Fruit fly (Drosophila melanogaster): ENCODE data around the gene CG4267.

Gene CG4267

DNA sequence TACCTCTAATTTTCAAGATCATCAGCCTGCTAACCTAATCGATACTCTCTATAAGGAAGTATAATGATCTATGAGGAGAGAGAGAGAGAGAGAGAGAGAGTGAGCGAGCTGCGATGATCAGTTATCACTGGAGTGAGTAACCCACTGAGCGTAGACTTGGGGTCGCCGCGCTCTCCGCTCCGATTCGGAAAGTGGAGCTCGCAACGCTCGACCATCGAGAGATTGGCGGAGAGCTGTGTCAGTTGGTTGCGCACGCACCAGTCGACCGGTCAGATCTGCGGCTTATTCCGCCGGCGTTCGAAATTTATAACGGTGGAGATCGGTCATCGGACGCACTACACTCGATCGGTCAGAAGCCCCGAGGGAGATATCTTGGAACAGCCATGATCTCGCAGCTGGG is at the start of gene CG4267:
Gene CG4267, plus strand, starts transcription at position 240 of the 400 bp plus-strand sequence.
- TF ChIP-seq ovo (GFP tag; optimal IDR thresholded peaks at IDR 0.05) (peak; percentile 27), CG7045 (GFP tag; optimal IDR thresholded peaks at IDR 0.05) (no peak)

DNA sequence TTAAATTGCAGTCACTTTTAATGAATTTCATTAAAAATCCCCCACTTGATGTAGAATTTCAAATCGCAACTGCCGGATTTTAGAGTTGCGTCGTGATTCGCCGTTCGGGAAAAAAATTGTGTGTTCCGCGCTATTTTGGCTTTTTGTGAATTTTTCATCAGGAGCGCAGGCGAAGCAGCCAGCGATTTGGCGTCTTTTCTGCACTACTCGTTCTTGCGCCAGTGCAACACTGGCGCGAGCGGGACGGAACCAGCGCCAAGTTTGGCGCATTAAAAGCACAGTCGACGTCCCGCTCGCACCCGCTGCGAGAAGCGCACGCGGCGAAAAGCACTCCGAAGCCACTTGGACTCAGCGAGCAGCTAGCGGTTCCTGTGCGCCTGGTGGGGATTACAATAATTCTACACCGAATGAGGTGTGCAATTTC is 48.8 kb upstream of the CG4267 start:
- peak; percentile 85 for TF ChIP-seq bab1 (GFP tag; optimal IDR thresholded peaks at IDR 0.05)
- peak; percentile 16 for TF ChIP-seq CG33017 (tag; optimal IDR thresholded peaks at IDR 0.05)
- TF ChIP-seq CG11617 (GFP tag; optimal IDR thresholded peaks at IDR 0.05), result peak; percentile 43
- peak; percentile 92 for TF ChIP-seq tj (GFP tag; optimal IDR thresholded peaks at IDR 0.05)
- peak; percentile 92 for TF ChIP-seq CG14711 (tag; optimal IDR thresholded peaks at IDR 0.05)
- peak; percentile 52 for TF ChIP-seq Crg-1 (GFP tag; optimal IDR thresholded peaks at IDR 0.05)
- TF ChIP-seq CG7101 (tag; optimal IDR thresholded peaks at IDR 0.05), result peak; percentile 39
- TF ChIP-seq cic (GFP tag; optimal IDR thresholded peaks at IDR 0.05), result peak; percentile 95
- peak; percentile 82 for TF ChIP-seq ovo (GFP tag; optimal IDR thresholded peaks at IDR 0.05)
- TF ChIP-seq Mnt (GFP tag; optimal IDR thresholded peaks at IDR 0.05), result peak; percentile 99
- no peak for TF ChIP-seq kay (GFP tag; ENCODE audit: borderline replicate concordance)
- TF ChIP-seq CG12768 (GFP tag; optimal IDR thresholded peaks at IDR 0.05), result peak; percentile 47
- TF ChIP-seq pad (GFP tag; optimal IDR thresholded peaks at IDR 0.05), result peak; percentile 86
- peak; percentile 3 for TF ChIP-seq Clk (GFP tag; optimal IDR thresholded peaks at IDR 0.05)
- peak; percentile 54 for TF ChIP-seq toe (GFP tag; optimal IDR thresholded peaks at IDR 0.05)
- TF ChIP-seq CG1620 (GFP tag; optimal IDR thresholded peaks at IDR 0.05), result peak; percentile 76
- TF ChIP-seq Hr96 (GFP tag; optimal IDR thresholded peaks at IDR 0.05), result peak; percentile 83
- TF ChIP-seq CG7045 (GFP tag; optimal IDR thresholded peaks at IDR 0.05), result peak; percentile 29
- TF ChIP-seq CG5204 (GFP tag; optimal IDR thresholded peaks at IDR 0.05), result no peak
- TF ChIP-seq cnc (optimal IDR thresholded peaks at IDR 0.05), result no peak

DNA sequence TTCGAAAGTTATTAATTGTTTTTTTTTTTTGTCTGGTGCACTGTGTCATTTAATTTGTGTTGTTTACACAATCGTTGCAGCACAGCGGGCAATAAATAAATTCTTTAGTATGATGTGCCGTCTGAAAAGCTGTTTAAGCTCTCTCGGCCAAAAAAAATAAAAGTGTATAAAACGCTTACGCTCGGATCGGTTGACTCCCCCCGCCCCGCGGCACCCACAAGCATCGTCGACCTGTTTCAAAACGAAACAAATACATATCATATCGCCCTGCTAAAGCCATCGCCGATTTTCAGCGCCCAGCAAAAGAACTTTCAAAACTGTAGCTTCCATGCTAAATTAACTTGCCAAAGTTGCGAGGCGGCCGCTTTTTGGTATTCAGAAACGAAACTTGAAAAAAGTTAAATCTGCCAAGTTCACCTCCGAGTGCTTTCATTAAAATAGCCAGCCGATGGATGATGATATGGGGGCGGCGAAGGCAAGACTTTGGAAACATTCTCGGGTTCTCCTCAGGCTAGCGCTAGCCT is 47.8 kb upstream of the CG4267 start:
- TF ChIP-seq tj (GFP tag; optimal IDR thresholded peaks at IDR 0.05), result peak; percentile 38
- TF ChIP-seq CG11617 (GFP tag; optimal IDR thresholded peaks at IDR 0.05), result no peak

DNA sequence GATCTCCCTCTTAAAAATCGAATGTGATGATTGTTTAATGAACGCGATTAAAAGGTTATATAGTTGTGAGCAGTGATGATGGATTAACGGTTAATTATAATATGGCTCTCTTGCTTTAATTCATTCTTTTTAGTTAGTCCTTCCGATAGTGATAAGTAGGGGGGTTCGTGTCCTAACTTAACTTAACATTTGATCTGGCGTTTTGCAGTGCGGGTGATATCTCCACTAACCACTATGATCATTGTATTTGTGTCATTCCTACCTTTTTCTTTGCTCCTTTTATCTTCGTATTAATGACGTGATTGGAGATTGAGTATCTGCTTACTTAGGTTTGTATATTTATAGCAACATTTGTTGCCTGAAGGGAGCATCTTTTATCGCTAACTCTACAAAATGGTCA is 46.9 kb upstream of the CG4267 start:
- no peak for TF ChIP-seq CG5204 (GFP tag; optimal IDR thresholded peaks at IDR 0.05)
- peak; percentile 89 for TF ChIP-seq pad (GFP tag; optimal IDR thresholded peaks at IDR 0.05)

DNA sequence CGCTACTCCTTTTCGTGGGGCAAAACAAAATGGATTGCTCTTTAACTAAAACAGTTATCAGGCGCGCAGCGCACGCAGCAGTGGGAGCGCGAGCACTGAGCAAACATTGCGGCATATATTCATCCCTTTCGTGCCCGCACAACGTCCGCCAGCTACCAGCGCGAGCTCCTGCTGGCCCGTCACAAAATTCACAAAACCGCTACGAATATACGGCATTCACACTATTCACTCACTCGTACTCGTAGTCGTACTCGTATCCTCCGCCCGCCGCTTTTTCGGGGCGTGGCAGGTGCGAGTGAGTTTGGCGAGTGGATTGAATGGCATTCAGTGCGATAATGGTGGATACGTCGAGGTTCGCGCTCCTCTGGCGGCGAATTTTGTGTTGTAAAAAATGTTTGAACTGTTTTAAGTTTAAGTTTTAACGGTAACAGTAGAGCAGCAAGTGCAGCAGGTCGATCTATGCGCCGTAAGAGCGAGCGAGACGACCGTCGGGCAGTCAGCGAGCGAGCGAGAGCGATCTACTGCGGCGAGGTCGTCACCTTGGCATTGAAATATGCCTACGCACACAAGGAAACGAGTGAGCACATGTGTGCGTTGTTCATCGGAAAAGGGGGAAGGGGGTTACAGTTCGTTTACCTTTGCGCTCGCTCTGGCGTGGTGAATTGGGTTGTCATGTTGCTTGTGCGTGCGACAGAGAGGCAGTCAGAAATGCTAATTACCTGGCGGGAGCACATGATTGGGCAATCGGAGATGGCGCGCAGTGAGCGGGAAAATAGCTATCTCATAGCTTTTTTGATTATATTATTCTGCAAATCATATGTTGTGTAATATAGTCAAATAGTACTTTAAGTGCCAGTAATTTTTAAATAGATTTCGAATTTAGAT is 45.3 kb upstream of the CG4267 start:
- TF ChIP-seq kay (GFP tag; ENCODE audit: borderline replicate concordance) (peak; percentile 67), Hr96 (GFP tag; optimal IDR thresholded peaks at IDR 0.05) (peak; percentile 49), Crg-1 (GFP tag; optimal IDR thresholded peaks at IDR 0.05) (peak; percentile 44), CG12768 (GFP tag; optimal IDR thresholded peaks at IDR 0.05) (peak; percentile 74), CG1620 (GFP tag; optimal IDR thresholded peaks at IDR 0.05) (peak; percentile 17), tj (GFP tag; optimal IDR thresholded peaks at IDR 0.05) (peak; percentile 98), ovo (GFP tag; optimal IDR thresholded peaks at IDR 0.05) (peak; percentile 94), CG33017 (tag; optimal IDR thresholded peaks at IDR 0.05) (peak; percentile 45), cnc (optimal IDR thresholded peaks at IDR 0.05) (peak; percentile 28 to 68), cic (GFP tag; optimal IDR thresholded peaks at IDR 0.05) (peak; percentile 99), Mnt (GFP tag; optimal IDR thresholded peaks at IDR 0.05) (peak; percentile 99), pad (GFP tag; optimal IDR thresholded peaks at IDR 0.05) (peak; percentile 97), CG14711 (tag; optimal IDR thresholded peaks at IDR 0.05) (peak; percentile 32), CG7045 (GFP tag; optimal IDR thresholded peaks at IDR 0.05) (no peak), CG11617 (GFP tag; optimal IDR thresholded peaks at IDR 0.05) (peak; percentile 53), bab1 (GFP tag; optimal IDR thresholded peaks at IDR 0.05) (peak; percentile 37), toe (GFP tag; optimal IDR thresholded peaks at IDR 0.05) (peak; percentile 44), Clk (GFP tag; optimal IDR thresholded peaks at IDR 0.05) (no peak), CG7101 (tag; optimal IDR thresholded peaks at IDR 0.05) (peak; percentile 44), CG5204 (GFP tag; optimal IDR thresholded peaks at IDR 0.05) (peak; percentile 35)

DNA sequence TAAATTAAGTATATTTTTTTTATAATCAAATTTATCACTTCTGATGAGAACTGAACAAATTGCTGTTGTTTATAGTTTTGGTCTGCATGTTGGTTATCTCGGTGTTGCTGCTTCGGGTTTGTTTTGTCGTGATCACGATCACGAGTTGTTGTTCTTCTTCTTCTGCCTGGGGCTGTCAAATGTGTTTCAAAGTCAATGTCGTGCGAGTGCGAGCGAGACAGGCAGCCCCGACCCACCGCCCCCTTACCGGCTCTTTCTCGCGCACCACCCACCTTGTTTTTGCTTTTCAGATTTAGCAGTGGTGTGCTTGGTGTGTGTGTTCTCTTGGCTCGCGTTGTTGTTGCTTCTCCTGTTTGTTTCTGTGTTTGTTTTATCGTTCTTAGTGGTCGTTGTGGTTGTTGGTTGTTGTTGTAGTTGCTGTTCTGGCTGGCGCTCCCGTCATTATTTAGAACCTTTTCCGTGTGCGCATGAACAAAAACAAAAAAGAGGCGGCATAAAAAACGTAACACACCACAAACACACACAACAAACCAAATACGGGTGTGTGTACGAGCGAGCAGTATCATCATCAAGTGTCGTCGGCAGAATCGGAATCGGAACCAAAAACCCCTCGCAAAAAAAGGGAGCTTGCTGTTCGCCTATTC is 44.6 kb upstream of the CG4267 start, which contains the start of gene COX7AL2:
Gene COX7AL2, minus strand, starts transcription at position 438 of the 644 bp plus-strand sequence.
- TF ChIP-seq kay (GFP tag; ENCODE audit: borderline replicate concordance) (peak; percentile 90), CG7101 (tag; optimal IDR thresholded peaks at IDR 0.05) (no peak), CG11617 (GFP tag; optimal IDR thresholded peaks at IDR 0.05) (no peak), CG12768 (GFP tag; optimal IDR thresholded peaks at IDR 0.05) (peak; percentile 38), Mnt (GFP tag; optimal IDR thresholded peaks at IDR 0.05) (no peak), cic (GFP tag; optimal IDR thresholded peaks at IDR 0.05) (peak; percentile 21), pad (GFP tag; optimal IDR thresholded peaks at IDR 0.05) (no peak), CG14711 (tag; optimal IDR thresholded peaks at IDR 0.05) (no peak), ovo (GFP tag; optimal IDR thresholded peaks at IDR 0.05) (no peak), CG7045 (GFP tag; optimal IDR thresholded peaks at IDR 0.05) (no peak), Clk (GFP tag; optimal IDR thresholded peaks at IDR 0.05) (no peak), cnc (optimal IDR thresholded peaks at IDR 0.05) (peak; percentile 25 to 34)
